Fruit fly (Drosophila melanogaster) S2 (cell line): ENCODE results near the gene Grasp65.

Experiments used
- CG8478 ChIP-seq: fragments of >200 bp; optimal IDR thresholded peaks from 2 replicates; lab custom pipeline; 2018
- CTCF ChIP-seq, 2 experiments: fragments of >200 bp; optimal IDR thresholded peaks; 2 replicates each; lab custom pipeline; 2018

The Grasp65 gene

dm6 chr3L:19928435-19929011, 3.8 kb downstream of the Grasp65 start, which contains the start of the genes CG8004 and RhoGDI:
TSS of gene CG8004 (minus strand) at chr3L:19928508.
TSS of gene RhoGDI (plus strand) at chr3L:19928743.
- TF ChIP-seq CTCF (optimal IDR thresholded peaks at IDR 0.05; lab: Kevin White, UChicago) (no peak), CG8478 (no peak)

dm6 chr3L:19929051-19929718, 4.4 kb downstream of the Grasp65 start:
- no peak for TF ChIP-seq CTCF (optimal IDR thresholded peaks at IDR 0.05; lab: Kevin White, UChicago)
- TF ChIP-seq CG8478: no peak

- TF ChIP-seq CTCF (optimal IDR thresholded peaks at IDR 0.05; lab: Kevin White, UChicago): no peak
- no peak for TF ChIP-seq CG8478
Measured at dm6 chr3L:19929719-19930334, 5.1 kb downstream of the Grasp65 start.

- TF ChIP-seq CG8478: no peak
- TF ChIP-seq CTCF (optimal IDR thresholded peaks at IDR 0.05; lab: Kevin White, UChicago): no peak
Measured at dm6 chr3L:19931391-19931790, 6.6 kb downstream of the Grasp65 start, which contains the start of gene CG46462. TSS of gene CG46462 (plus strand) at chr3L:19931691.

- TF ChIP-seq CTCF (optimal IDR thresholded peaks at IDR 0.05; lab: Kevin White, UChicago) (no peak), CG8478 (no peak)
Measured at dm6 chr3L:19932917-19933316, 8.2 kb downstream of the Grasp65 start.

- TF ChIP-seq CG8478: no peak
- no peak for TF ChIP-seq CTCF (optimal IDR thresholded peaks at IDR 0.05; lab: Kevin White, UChicago)
Measured at dm6 chr3L:19939024-19939423, 14.3 kb downstream of the Grasp65 start, which contains the start of gene Ac76E. TSS of gene Ac76E (plus strand) at chr3L:19939287.

- no peak for TF ChIP-seq CTCF (optimal IDR thresholded peaks at IDR 0.05; lab: Kevin White, UChicago)
- no peak for TF ChIP-seq CG8478
Measured at dm6 chr3L:19940349-19940748, 15.6 kb downstream of the Grasp65 start.

- no peak for TF ChIP-seq CG8478
- TF ChIP-seq CTCF (optimal IDR thresholded peaks at IDR 0.05; lab: Kevin White, UChicago): no peak
Measured at dm6 chr3L:19941162-19941561, 16.4 kb downstream of the Grasp65 start.

dm6 chr3L:19945469-19945868, 20.7 kb downstream of the Grasp65 start:
- TF ChIP-seq CTCF (optimal IDR thresholded peaks at IDR 0.05; lab: Kevin White, UChicago) (no peak), CG8478 (no peak)

dm6 chr3L:19951035-19951434, 26.3 kb downstream of the Grasp65 start, which contains the start of gene CG32219:
TSS of gene CG32219 (minus strand) at chr3L:19951135.
- TF ChIP-seq CG8478 (no peak), CTCF (optimal IDR thresholded peaks at IDR 0.05; lab: Kevin White, UChicago) (no peak)

- TF ChIP-seq CTCF (optimal IDR thresholded peaks at IDR 0.05; lab: Kevin White, UChicago) (no peak), CG8478 (no peak)
Measured at dm6 chr3L:19951868-19952267, 27.1 kb downstream of the Grasp65 start, which contains the start of gene CG34258. TSS of gene CG34258 (minus strand) at chr3L:19951968.

- TF ChIP-seq CG8478: no peak
- TF ChIP-seq CTCF (optimal IDR thresholded peaks at IDR 0.05; lab: Kevin White, UChicago): no peak
Measured at dm6 chr3L:19952690-19953089, 27.9 kb downstream of the Grasp65 start, which contains the start of gene CG33710. TSS of gene CG33710 (minus strand) at chr3L:19952790.

- TF ChIP-seq CG8478 (no peak), CTCF (optimal IDR thresholded peaks at IDR 0.05; lab: Kevin White, UChicago) (no peak)
Measured at dm6 chr3L:19953612-19954011, 28.9 kb downstream of the Grasp65 start, which contains the start of gene CG42655. TSS of gene CG42655 (minus strand) at chr3L:19953712.

- TF ChIP-seq CTCF (optimal IDR thresholded peaks at IDR 0.05; lab: Kevin White, UChicago): no peak
Measured at dm6 chr3L:19954426-19954825, 29.7 kb downstream of the Grasp65 start, which contains the start of gene CG42654. TSS of gene CG42654 (minus strand) at chr3L:19954526.

- TF ChIP-seq CTCF (optimal IDR thresholded peaks at IDR 0.05; lab: Kevin White, UChicago) (no peak), CG8478 (no peak)
Measured at dm6 chr3L:19955699-19956098, 31.0 kb downstream of the Grasp65 start, which contains the start of gene CG42263. TSS of gene CG42263 (minus strand) at chr3L:19955799.

- TF ChIP-seq CTCF (optimal IDR thresholded peaks at IDR 0.05; lab: Kevin White, UChicago) (no peak), CG8478 (no peak)
Measured at dm6 chr3L:19961805-19962204, 37.1 kb downstream of the Grasp65 start.
